Worm (Caenorhabditis elegans): Measurements from ENCODE around the gene sad-1.

- TF ChIP-seq lsy-12 (tag; optimal IDR thresholded peaks at IDR 0.05) (no peak), unc-39 (tag; optimal IDR thresholded peaks at IDR 0.05) (no peak), R02D3.7 (tag; optimal IDR thresholded peaks at IDR 0.05) (no peak), ceh-9 (tag; optimal IDR thresholded peaks at IDR 0.05) (no peak), jun-1 (tag; optimal IDR thresholded peaks at IDR 0.05) (no peak), ceh-28 (tag; optimal IDR thresholded peaks at IDR 0.05) (no peak), lin-15B (tag; optimal IDR thresholded peaks at IDR 0.05) (no peak)
Observed at ce11 chrX:13499098-13499497, 1.4 kb downstream of the sad-1 start.
